Worm (Caenorhabditis elegans): ENCODE results near the gene W07G1.7.
A peak's percentile ranks its signal among the peaks of the same experiment; 100 is the strongest.

Gene W07G1.7

ce11 chrII:14004770-14005169 lies 38.6 kb upstream of the W07G1.7 start:
- TF ChIP-seq unc-62 (GFP tag; optimal IDR thresholded peaks at IDR 0.05) = no peak
- TF ChIP-seq nhr-21 (tag; optimal IDR thresholded peaks at IDR 0.05) = peak; percentile 74

- TF ChIP-seq snpc-4 (tag; optimal IDR thresholded peaks at IDR 0.05) (peak; percentile 82), lsy-2 (tag; optimal IDR thresholded peaks at IDR 0.05) (no peak), ceh-82 (tag; optimal IDR thresholded peaks at IDR 0.05) (no peak)
Measured at ce11 chrII:14003821-14004430, 37.8 kb upstream of the W07G1.7 start.

ce11 chrII:14002200-14002599 lies 36.1 kb upstream of the W07G1.7 start, which contains the start of gene F01D5.5:
Gene F01D5.5, minus strand, starts transcription at chrII:14002300.
- no peak for TF ChIP-seq ZK546.5 (tag; optimal IDR thresholded peaks at IDR 0.05)
- no peak for TF ChIP-seq F13H6.1 (tag; optimal IDR thresholded peaks at IDR 0.05)
- no peak for TF ChIP-seq skn-1 (tag; optimal IDR thresholded peaks at IDR 0.05)
- no peak for TF ChIP-seq peb-1 (tag; optimal IDR thresholded peaks at IDR 0.05)
- TF ChIP-seq mdl-1 (tag; optimal IDR thresholded peaks at IDR 0.05) = no peak
- TF ChIP-seq mbf-1 (tag; optimal IDR thresholded peaks at IDR 0.05) = no peak
- no peak for TF ChIP-seq ceh-16 (tag; optimal IDR thresholded peaks at IDR 0.05)
- no peak for TF ChIP-seq ama-1 (optimal IDR thresholded peaks at IDR 0.05)
- TF ChIP-seq nhr-12 (tag; optimal IDR thresholded peaks at IDR 0.05) = no peak
- no peak for TF ChIP-seq alr-1 (tag; optimal IDR thresholded peaks at IDR 0.05)
- no peak for TF ChIP-seq lin-11 (tag; optimal IDR thresholded peaks at IDR 0.05)
- TF ChIP-seq nhr-129 (tag; optimal IDR thresholded peaks at IDR 0.05) = no peak
- no peak for TF ChIP-seq fos-1 (tag; optimal IDR thresholded peaks at IDR 0.05)
- no peak for TF ChIP-seq nhr-77 (tag; optimal IDR thresholded peaks at IDR 0.05)
- no peak for TF ChIP-seq ceh-82 (tag; optimal IDR thresholded peaks at IDR 0.05)

- peak; percentile 8 for TF ChIP-seq fos-1 (tag; optimal IDR thresholded peaks at IDR 0.05)
Measured at ce11 chrII:14000044-14000443, 33.9 kb upstream of the W07G1.7 start, which contains the start of gene F01D5.3. Gene F01D5.3, minus strand, starts transcription at chrII:14000144.

ce11 chrII:13998964-13999363 lies 32.8 kb upstream of the W07G1.7 start, which contains the start of gene F01D5.2:
Gene F01D5.2, minus strand, starts transcription at chrII:13999064.
- no peak for TF ChIP-seq lin-39 (tag; optimal IDR thresholded peaks at IDR 0.05)
- no peak for TF ChIP-seq nhr-12 (tag; optimal IDR thresholded peaks at IDR 0.05)
- TF ChIP-seq ama-1 (optimal IDR thresholded peaks at IDR 0.05) = no peak
- no peak for TF ChIP-seq gmeb-1 (tag; optimal IDR thresholded peaks at IDR 0.05)
- TF ChIP-seq sma-9 (GFP tag; optimal IDR thresholded peaks at IDR 0.05) = no peak
- TF ChIP-seq sma-9 (tag; optimal IDR thresholded peaks at IDR 0.05) = no peak

- TF ChIP-seq lin-13 (GFP tag; optimal IDR thresholded peaks at IDR 0.05) (no peak), sem-4 (tag; optimal IDR thresholded peaks at IDR 0.05) (no peak), ama-1 (optimal IDR thresholded peaks at IDR 0.05) (no peak), F13H6.1 (tag; optimal IDR thresholded peaks at IDR 0.05) (no peak), unc-55 (GFP tag; optimal IDR thresholded peaks at IDR 0.05) (no peak), mbf-1 (tag; optimal IDR thresholded peaks at IDR 0.05) (no peak), unc-62 (GFP tag; optimal IDR thresholded peaks at IDR 0.05) (no peak), ztf-4 (tag; optimal IDR thresholded peaks at IDR 0.05) (no peak), lin-39 (tag; optimal IDR thresholded peaks at IDR 0.05) (no peak), nhr-21 (tag; optimal IDR thresholded peaks at IDR 0.05) (no peak), egl-27 (tag; optimal IDR thresholded peaks at IDR 0.05) (no peak), nhr-6 (tag; optimal IDR thresholded peaks at IDR 0.05) (no peak), fos-1 (tag; optimal IDR thresholded peaks at IDR 0.05) (no peak), nhr-237 (tag; optimal IDR thresholded peaks at IDR 0.05) (no peak), Y55F3AM.14 (GFP tag; optimal IDR thresholded peaks at IDR 0.05) (no peak), C34F6.9 (tag; optimal IDR thresholded peaks at IDR 0.05) (no peak), lin-11 (tag; optimal IDR thresholded peaks at IDR 0.05) (no peak)
Measured at ce11 chrII:13997989-13998388, 31.8 kb upstream of the W07G1.7 start.
